Fruit fly (Drosophila melanogaster): ENCODE data around the gene EMC2A.
A peak's percentile ranks its signal among the peaks of the same experiment; 100 is the strongest.

EMC2A gene

DNA sequence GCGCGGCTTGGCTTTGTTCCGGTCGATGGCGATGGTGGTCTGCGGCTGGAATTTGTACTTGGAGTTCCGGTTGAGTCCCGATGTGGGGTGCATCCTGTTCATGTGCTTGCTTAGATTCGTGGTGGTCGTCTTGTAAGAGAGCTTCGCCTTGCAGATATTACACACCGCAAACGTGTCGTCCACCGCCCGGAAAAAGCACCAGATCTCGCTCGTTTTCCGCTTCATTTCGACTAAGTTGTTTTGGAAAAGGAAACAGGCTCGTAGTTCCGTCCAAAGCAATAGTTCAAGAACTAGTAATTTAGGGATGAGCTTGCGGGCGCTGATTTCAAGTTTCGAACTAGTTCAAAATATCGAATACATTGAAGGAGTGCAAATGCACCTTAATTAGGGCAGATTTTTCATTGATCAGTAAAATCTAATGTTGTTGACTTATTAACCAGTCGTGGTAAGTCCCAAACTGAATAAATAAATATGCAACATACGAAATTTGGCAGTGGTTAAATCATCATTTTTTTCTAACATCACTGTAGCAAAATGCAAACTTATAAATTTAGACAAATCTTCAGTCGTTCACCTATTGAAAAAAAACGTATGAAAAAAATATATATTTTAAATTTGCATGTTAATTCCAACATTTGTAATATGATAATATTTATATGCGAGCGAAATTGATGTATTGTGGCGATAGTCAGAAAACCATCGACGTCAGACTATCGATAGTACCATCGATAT lies 47.1 kb upstream of the EMC2A start, which contains the start of the genes bdwf and Patr-1 (continued):
- TF ChIP-seq unpg (GFP tag; optimal IDR thresholded peaks at IDR 0.05) (no peak), CG14710 (tag; optimal IDR thresholded peaks at IDR 0.05) (peak; percentile 69), CG7987 (GFP tag; optimal IDR thresholded peaks at IDR 0.05) (no peak), CG13287 (GFP tag; IDR thresholded peaks at IDR 0.05; ENCODE audit: partially characterized antibody) (peak; percentile 89), CG17568 (GFP tag; optimal IDR thresholded peaks at IDR 0.05) (no peak), Awh (GFP tag; IDR thresholded peaks at IDR 0.05) (no peak), kni (GFP tag; optimal IDR thresholded peaks at IDR 0.05) (peak; percentile 67), ftz-f1 (GFP tag; optimal IDR thresholded peaks at IDR 0.05) (no peak), Dad (GFP tag; optimal IDR thresholded peaks at IDR 0.05) (peak; percentile 9), Nf-YB (GFP tag; optimal IDR thresholded peaks at IDR 0.05) (no peak), ind (GFP tag; optimal IDR thresholded peaks at IDR 0.05) (peak; percentile 37), salm (tag; optimal IDR thresholded peaks at IDR 0.05) (no peak), ham (GFP tag; IDR thresholded peaks at IDR 0.05) (no peak), her (GFP tag; optimal IDR thresholded peaks at IDR 0.05) (no peak), CG4730 (GFP tag; IDR thresholded peaks at IDR 0.05) (no peak), pho (GFP tag; optimal IDR thresholded peaks at IDR 0.05) (no peak), crol (GFP tag; IDR thresholded peaks at IDR 0.05) (no peak), CG11456 (GFP tag; IDR thresholded peaks at IDR 0.05) (0 out of 3 replicates have a peak, but pooled peaks have one; percentile 36), CG8478 (optimal IDR thresholded peaks at IDR 0.05) (no peak), bbx (GFP tag; IDR thresholded peaks at IDR 0.05; ENCODE audit: partially characterized antibody) (peak; percentile 89), CG3407 (GFP tag; optimal IDR thresholded peaks at IDR 0.05) (no peak), ems (GFP tag; optimal IDR thresholded peaks at IDR 0.05) (no peak), CG13624 (GFP tag; optimal IDR thresholded peaks at IDR 0.05) (no peak), sd (tag; optimal IDR thresholded peaks at IDR 0.05) (no peak), CG18599 (GFP tag; optimal IDR thresholded peaks at IDR 0.05) (no peak), CG31388 (GFP tag; optimal IDR thresholded peaks at IDR 0.05) (no peak), CG11398 (GFP tag; optimal IDR thresholded peaks at IDR 0.05) (no peak), CG6689 (GFP tag; IDR thresholded peaks at IDR 0.05) (no peak), D19A (tag; optimal IDR thresholded peaks at IDR 0.05) (peak; percentile 15), CG12236 (GFP tag; optimal IDR thresholded peaks at IDR 0.05) (no peak), ATbp (GFP tag; optimal IDR thresholded peaks at IDR 0.05) (no peak), CG8359 (GFP tag; optimal IDR thresholded peaks at IDR 0.05; ENCODE audit: borderline replicate concordance) (no peak), Ets97D (GFP tag; optimal IDR thresholded peaks at IDR 0.05) (peak; percentile 51), seq (GFP tag; IDR thresholded peaks at IDR 0.05) (no peak), Meics (GFP tag; optimal IDR thresholded peaks at IDR 0.05) (no peak), jumu (GFP tag; optimal IDR thresholded peaks at IDR 0.05) (no peak), CG8290 (GFP tag; optimal IDR thresholded peaks at IDR 0.05) (no peak), CG8290 (tag; optimal IDR thresholded peaks at IDR 0.05) (no peak), CG12942 (GFP tag; optimal IDR thresholded peaks at IDR 0.05) (no peak), CG13894 (tag; optimal IDR thresholded peaks at IDR 0.05) (no peak), Doc2 (GFP tag; IDR thresholded peaks at IDR 0.05) (no peak), CG34422 (GFP tag; IDR thresholded peaks at IDR 0.05) (no peak), sug (tag; optimal IDR thresholded peaks at IDR 0.05) (peak; percentile 36), Nf-YC (tag; optimal IDR thresholded peaks at IDR 0.05) (peak; percentile 2), MTF-1 (GFP tag; optimal IDR thresholded peaks at IDR 0.05; ENCODE audit: borderline replicate concordance) (no peak), Bdp1 (GFP tag; optimal IDR thresholded peaks at IDR 0.05) (no peak), p53 (GFP tag; optimal IDR thresholded peaks at IDR 0.05) (no peak), CG2116 (GFP tag; optimal IDR thresholded peaks at IDR 0.05) (peak; percentile 78), so (GFP tag; IDR thresholded peaks at IDR 0.05) (no peak), B-H1 (GFP tag; IDR thresholded peaks at IDR 0.05) (no peak), CG14441 (GFP tag; IDR thresholded peaks at IDR 0.05) (no peak)
